Worm (Caenorhabditis elegans) whole organism, L3 larva: Measurements from ENCODE around the gene F59E11.2.

Experiments
- ama-1 ChIP-seq: fragments of 150-350 bp; optimal IDR thresholded peaks from 2 replicates; lab custom pipeline; 2018
- egl-27 ChIP-seq: sonication (generic microtip); optimal IDR thresholded peaks from 4 replicates; lab custom pipeline; 2017; ENCODE audit warnings: missing biosample characterization, missing genetic modification reagents, missing genetic modification characterization
- elt-3 ChIP-seq, 3 experiments: fragments of 150-350 bp in 1 of 3; sonication (generic microtip) in 2 of 3; optimal IDR thresholded peaks; 2 replicates in 2 of 3; 4 replicates in 1 of 3; lab custom pipeline; 2014 to 2017; ENCODE audit warnings: missing biosample characterization in 3 of 3, missing genetic modification characterization in 3 of 3
- lin-15B ChIP-seq: fragments of 150-350 bp; optimal IDR thresholded peaks from 2 replicates; lab custom pipeline; 2014; ENCODE audit warnings: missing biosample characterization, missing genetic modification characterization
- nhr-28 ChIP-seq: fragments of 150-350 bp; optimal IDR thresholded peaks from 2 replicates; lab custom pipeline; 2014; ENCODE audit warnings: missing biosample characterization, missing genetic modification characterization
- nhr-77 ChIP-seq: fragments of 150-350 bp; optimal IDR thresholded peaks from 2 replicates; lab custom pipeline; 2014; ENCODE audit warnings: missing biosample characterization, missing genetic modification characterization
- skn-1 ChIP-seq: fragments of 150-350 bp; optimal IDR thresholded peaks from 2 replicates; lab custom pipeline; 2014; ENCODE audit warnings: missing biosample characterization, missing genetic modification characterization
- unc-39 ChIP-seq: sonication (generic microtip); optimal IDR thresholded peaks from 4 replicates; lab custom pipeline; 2017; ENCODE audit warnings: missing biosample characterization, missing genetic modification characterization
- ztf-4 ChIP-seq: fragments of 150-350 bp; optimal IDR thresholded peaks from 2 replicates; lab custom pipeline; 2014; ENCODE audit warnings: missing biosample characterization, missing genetic modification characterization

ce11 chrV:9015540-9015939, 14.3 kb downstream of the F59E11.2 start, which contains the start of gene srt-18:
- TF ChIP-seq skn-1 (no peak), egl-27 (tag; lab: Kevin White, UChicago) (no peak), nhr-77 (tag; lab: Kevin White, UChicago) (no peak), elt-3 (tag; optimal IDR thresholded peaks at IDR 0.05; lab: Kevin White, UChicago) (no peak), ztf-4 (tag; lab: Kevin White, UChicago) (no peak), unc-39 (tag; lab: Kevin White, UChicago) (no peak), lin-15B (no peak), ama-1 (lab: Kevin White, UChicago) (no peak), nhr-28 (tag; lab: Kevin White, UChicago) (no peak)
